Fruit fly (Drosophila melanogaster) whole organism, wandering third instar larva: ENCODE results near the gene eIF4A.

Experiments
- dmrt93B ChIP-seq: fragments of 200-800 bp; sonication (Bioruptor generic); optimal IDR thresholded peaks from 2 replicates; lab custom pipeline; 2018; ENCODE audit warnings: missing biosample characterization, mild to moderate bottlenecking, missing genetic modification characterization
- psq ChIP-seq: fragments of 200-800 bp; sonication (Bioruptor generic); optimal IDR thresholded peaks from 3 replicates; lab custom pipeline; 2017; ENCODE audit warnings: missing biosample characterization, mild to moderate bottlenecking, missing genetic modification characterization, moderate library complexity

DNA sequence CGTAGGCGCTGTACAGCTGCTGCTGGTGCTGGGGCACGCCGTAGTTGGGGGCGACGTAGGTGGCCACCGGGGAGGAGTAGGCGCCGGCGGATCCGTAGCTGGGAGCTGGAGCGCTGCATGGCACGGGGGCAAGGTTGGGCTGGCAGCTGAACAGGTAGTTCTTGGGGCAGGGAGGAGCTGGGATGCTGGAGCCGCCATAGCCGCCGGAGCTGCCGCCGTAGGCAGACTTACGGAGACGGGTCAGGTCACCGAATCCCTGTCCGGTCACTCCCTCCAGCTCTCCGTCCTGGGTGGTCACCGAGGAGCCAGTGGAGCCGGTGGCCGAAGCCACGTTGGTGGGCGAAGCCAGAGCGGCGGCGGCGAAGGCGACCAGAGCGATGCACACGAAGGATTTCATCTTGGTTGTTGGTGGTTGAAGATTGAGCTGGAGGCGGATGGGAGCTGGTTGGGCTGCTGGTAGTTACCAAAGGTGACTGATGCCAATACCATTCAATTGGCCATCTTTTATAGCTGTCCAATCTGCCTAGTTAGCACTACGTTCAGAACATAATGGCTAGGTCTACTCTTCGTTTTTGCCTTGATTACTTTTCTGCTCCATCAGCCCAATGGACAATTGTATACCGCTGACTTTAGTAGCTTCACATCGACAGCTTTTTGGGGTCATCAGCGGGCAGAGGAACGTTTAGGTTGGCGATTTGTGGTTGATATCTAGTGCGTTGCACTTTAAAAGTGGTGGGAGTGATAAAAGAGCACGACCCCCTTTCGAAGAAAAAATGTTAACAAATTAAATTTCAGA lies 21.5 kb upstream of the eIF4A start, which contains the start of gene Vm26Aa:
- no peak for TF ChIP-seq dmrt93B
- TF ChIP-seq psq (GFP tag; lab: Kevin White, UChicago): no peak
